Fruit fly (Drosophila melanogaster) whole organism, pupa: ENCODE data around the gene CG31457.
A peak's percentile ranks its signal among the peaks of the same experiment; 100 is the strongest.

Experiments
- CG10348 ChIP-seq: fragments of 200-800 bp; sonication (Bioruptor generic); IDR thresholded peaks from 2 replicates; pipeline ENCODE4 v1.3.6; 2022; ENCODE audit warnings: missing biosample characterization, missing genetic modification characterization
- CG12605 ChIP-seq: fragments of 200-800 bp; sonication (Bioruptor generic); IDR thresholded peaks from 2 replicates; pipeline ENCODE4 v1.3.6; 2022; ENCODE audit warnings: missing biosample characterization, missing genetic modification characterization
- CG13204 ChIP-seq: fragments of 200-800 bp; sonication (Bioruptor generic); optimal IDR thresholded peaks from 2 replicates; lab custom pipeline; 2018; ENCODE audit warnings: missing biosample characterization, mild to moderate bottlenecking, missing genetic modification characterization, moderate library complexity
- CG14655 ChIP-seq: fragments of 200-800 bp; sonication (Bioruptor generic); optimal IDR thresholded peaks from 3 replicates; lab custom pipeline; 2017; ENCODE audit warnings: mild to moderate bottlenecking, missing biosample characterization, missing genetic modification reagents, missing genetic modification characterization
- CG15710 ChIP-seq: fragments of 200-800 bp; sonication (Bioruptor generic); optimal IDR thresholded peaks from 2 replicates; lab custom pipeline; 2018; ENCODE audit warnings: missing biosample characterization, mild to moderate bottlenecking, missing genetic modification characterization, moderate library complexity
- CG17806 ChIP-seq: fragments of 200-800 bp; sonication (Bioruptor generic); optimal IDR thresholded peaks from 2 replicates; lab custom pipeline; 2018; ENCODE audit warnings: missing biosample characterization, mild to moderate bottlenecking, missing genetic modification characterization, moderate library complexity
- CG32121 ChIP-seq: fragments of 200-800 bp; sonication (Bioruptor generic); IDR thresholded peaks from 2 replicates; pipeline ENCODE4 v1.3.6; 2022; ENCODE audit warnings: missing biosample characterization, missing genetic modification characterization
- CG34367 ChIP-seq: fragments of 200-800 bp; sonication (Bioruptor generic); optimal IDR thresholded peaks from 2 replicates; lab custom pipeline; 2018; ENCODE audit warnings: missing biosample characterization, mild to moderate bottlenecking, missing genetic modification characterization
- CG4496 ChIP-seq: fragments of 200-800 bp; sonication (Bioruptor generic); IDR thresholded peaks from 3 replicates; pipeline ENCODE4 v1.3.6; 2022; ENCODE audit warnings: missing biosample characterization, missing genetic modification characterization
- CG8159 ChIP-seq: fragments of 200-800 bp; sonication (Bioruptor generic); optimal IDR thresholded peaks from 3 replicates; lab custom pipeline; 2018; ENCODE audit warnings: missing biosample characterization, mild to moderate bottlenecking, missing genetic modification characterization, moderate library complexity
- CG8301 ChIP-seq: fragments of 200-800 bp; sonication (Bioruptor generic); optimal IDR thresholded peaks from 2 replicates; lab custom pipeline; 2018; ENCODE audit warnings: missing biosample characterization, mild to moderate bottlenecking, missing genetic modification characterization
- CG9948 ChIP-seq: fragments of 200-800 bp; sonication (Bioruptor generic); optimal IDR thresholded peaks from 2 replicates; lab custom pipeline; 2018; ENCODE audit warnings: missing biosample characterization, mild to moderate bottlenecking, missing genetic modification characterization, moderate library complexity
- D1 ChIP-seq: fragments of 200-800 bp; sonication (Bioruptor generic); optimal IDR thresholded peaks from 2 replicates; lab custom pipeline; 2018; ENCODE audit warnings: missing biosample characterization, mild to moderate bottlenecking, missing genetic modification characterization, moderate library complexity
- EcR ChIP-seq: fragments of 200-800 bp; sonication (Bioruptor generic); optimal IDR thresholded peaks from 3 replicates; lab custom pipeline; 2019; ENCODE audit warnings: missing biosample characterization, missing genetic modification characterization, mild to moderate bottlenecking, moderate library complexity, missing genetic modification reagents
- Ets98B ChIP-seq: fragments of 200-800 bp; sonication (Bioruptor generic); IDR thresholded peaks from 2 replicates; pipeline ENCODE4 v1.3.6; 2022; ENCODE audit warnings: missing biosample characterization, missing genetic modification characterization
- Pif1A ChIP-seq: fragments of 200-800 bp; sonication (Bioruptor generic); optimal IDR thresholded peaks from 3 replicates; lab custom pipeline; 2016; ENCODE audit warnings: missing biosample characterization, missing genetic modification characterization
- Pif1B ChIP-seq: fragments of 200-800 bp; sonication (Bioruptor generic); optimal IDR thresholded peaks from 3 replicates; lab custom pipeline; 2016; ENCODE audit warnings: missing biosample characterization, missing genetic modification characterization
- Snoo ChIP-seq: fragments of 200-800 bp; sonication (Bioruptor generic); optimal IDR thresholded peaks from 3 replicates; lab custom pipeline; 2017; ENCODE audit warnings: missing biosample characterization, mild to moderate bottlenecking, missing genetic modification characterization, inconsistent platforms
- fd96Ca ChIP-seq: fragments of 200-800 bp; sonication (Bioruptor generic); IDR thresholded peaks from 3 replicates; pipeline ENCODE4 v1.3.6; 2022; ENCODE audit warnings: missing biosample characterization, missing genetic modification characterization
- gl ChIP-seq: fragments of 200-800 bp; sonication (Bioruptor generic); optimal IDR thresholded peaks from 2 replicates; lab custom pipeline; 2018; ENCODE audit warnings: missing biosample characterization, mild to moderate bottlenecking, missing genetic modification characterization
- rn ChIP-seq: fragments of 200-800 bp; sonication (Bioruptor generic); IDR thresholded peaks from 2 replicates; pipeline ENCODE4 v1.3.6; 2022; ENCODE audit warnings: missing biosample characterization, missing genetic modification characterization

CG31457 gene

dm6 chr3R:23112680-23113362 is 15.0 kb downstream of the CG31457 start, which contains the start of gene Cow:
Cow (minus strand) TSS chr3R:23112730.
- TF ChIP-seq Pif1A (GFP tag; lab: Kevin White, UChicago) (peak; percentile 23), CG8301 (tag; lab: Kevin White, UChicago) (peak; percentile 45), Ets98B (GFP tag; lab: Robert Waterston, UW) (peak; percentile 63), CG10348 (GFP tag; lab: Robert Waterston, UW) (no peak), D1 (tag; lab: Kevin White, UChicago) (no peak), CG17806 (peak; percentile 29), CG15710 (tag; lab: Kevin White, UChicago) (peak; percentile 56), CG12605 (GFP tag; lab: Robert Waterston, UW) (no peak), EcR (GFP tag; lab: Kevin White, UChicago) (no peak), fd96Ca (GFP tag; lab: Robert Waterston, UW) (peak; percentile 60; the same call in 1 of the 3 replicates), CG4496 (GFP tag; lab: Robert Waterston, UW) (peak; percentile 66; the same call in 2 of the 3 replicates), Snoo (tag; lab: Kevin White, UChicago) (no peak), CG13204 (GFP tag; lab: Kevin White, UChicago) (no peak), Pif1B (GFP tag; lab: Kevin White, UChicago) (peak; percentile 14), CG32121 (GFP tag; lab: Robert Waterston, UW) (0 out of 2 replicates have a peak, but pooled peaks have one; percentile 39), rn (GFP tag; lab: Robert Waterston, UW) (no peak), CG9948 (tag; lab: Kevin White, UChicago) (peak; percentile 40), CG14655 (GFP tag; lab: Kevin White, UChicago) (peak; percentile 53), CG34367 (tag; lab: Kevin White, UChicago) (peak; percentile 34), gl (no peak), CG8159 (peak; percentile 64)
- TF ChIP-seq, all 21 proteins: peak for 13

DNA sequence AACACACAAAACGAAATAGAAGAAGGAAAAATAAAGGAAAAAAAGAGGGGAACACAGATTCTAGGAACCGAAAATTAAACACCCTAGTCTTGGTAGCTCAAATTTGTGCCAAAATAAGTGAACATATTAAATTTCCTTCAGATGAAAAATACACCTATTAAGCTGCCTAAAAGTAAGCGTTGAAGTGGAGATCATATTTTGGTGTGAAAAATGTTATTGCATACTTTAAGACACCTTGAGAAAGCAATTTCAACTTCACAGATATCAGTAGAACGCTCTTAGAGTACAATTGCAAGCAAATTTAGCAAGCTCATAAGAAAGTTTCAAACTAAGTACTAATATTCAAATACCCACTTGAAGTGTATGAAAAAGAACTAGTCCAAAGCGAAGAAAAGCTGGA is 17.1 kb downstream of the CG31457 start:
- no peak for TF ChIP-seq CG13204 (GFP tag; lab: Kevin White, UChicago)
- TF ChIP-seq CG8301 (tag; lab: Kevin White, UChicago): peak; percentile 15
- no peak for TF ChIP-seq fd96Ca (GFP tag; lab: Robert Waterston, UW)
- peak; percentile 13 for TF ChIP-seq CG14655 (GFP tag; lab: Kevin White, UChicago)
- TF ChIP-seq EcR (GFP tag; lab: Kevin White, UChicago): no peak
- no peak for TF ChIP-seq CG10348 (GFP tag; lab: Robert Waterston, UW)
- no peak for TF ChIP-seq Ets98B (GFP tag; lab: Robert Waterston, UW)

dm6 chr3R:23099233-23099632 is 28.5 kb downstream of the CG31457 start, which contains the start of gene CG6738:
CG6738 (plus strand) TSS chr3R:23099533.
- TF ChIP-seq EcR (GFP tag; lab: Kevin White, UChicago): no peak
- TF ChIP-seq D1 (tag; lab: Kevin White, UChicago): no peak
- no peak for TF ChIP-seq rn (GFP tag; lab: Robert Waterston, UW)
- no peak for TF ChIP-seq CG34367 (tag; lab: Kevin White, UChicago)
- no peak for TF ChIP-seq CG12605 (GFP tag; lab: Robert Waterston, UW)
- no peak for TF ChIP-seq CG8301 (tag; lab: Kevin White, UChicago)
- no peak for TF ChIP-seq Snoo (tag; lab: Kevin White, UChicago)
- no peak for TF ChIP-seq CG13204 (GFP tag; lab: Kevin White, UChicago)
- TF ChIP-seq CG15710 (tag; lab: Kevin White, UChicago): no peak
- no peak for TF ChIP-seq CG14655 (GFP tag; lab: Kevin White, UChicago)
- no peak for TF ChIP-seq CG32121 (GFP tag; lab: Robert Waterston, UW)

DNA sequence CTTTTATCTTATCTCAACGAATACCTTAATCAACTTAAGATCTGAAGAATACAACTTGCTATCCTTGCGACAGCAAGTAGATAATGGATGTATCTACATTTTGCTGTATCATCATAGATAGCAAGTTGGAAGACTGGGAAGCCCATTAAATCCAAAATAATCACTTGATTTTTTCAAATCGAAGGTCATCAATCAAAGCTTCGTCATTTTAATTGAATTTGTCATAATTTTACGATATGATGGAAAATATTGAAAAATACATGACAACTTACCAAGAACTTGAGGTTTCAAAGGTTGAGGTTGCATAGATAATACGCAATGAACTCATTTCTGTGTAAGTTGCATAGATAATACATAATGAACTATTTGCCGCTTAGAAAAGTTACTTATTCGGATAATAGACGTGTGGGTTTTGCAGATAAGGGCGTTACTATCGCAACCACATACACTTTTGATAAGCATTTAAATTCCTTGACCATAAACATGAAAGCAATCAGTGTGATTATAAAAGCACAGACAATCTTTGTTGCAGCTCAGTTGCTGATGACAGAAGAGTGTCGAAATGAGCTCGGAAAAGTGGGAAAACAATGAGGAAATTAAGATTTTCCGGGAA is 30.5 kb downstream of the CG31457 start, which contains the start of gene CG6733:
CG6733 (plus strand) TSS at position 532 of the 613 bp plus-strand sequence.
- no peak for TF ChIP-seq CG9948 (tag; lab: Kevin White, UChicago)
- TF ChIP-seq CG4496 (GFP tag; lab: Robert Waterston, UW): no peak
- no peak for TF ChIP-seq CG15710 (tag; lab: Kevin White, UChicago)
- no peak for TF ChIP-seq CG12605 (GFP tag; lab: Robert Waterston, UW)
- no peak for TF ChIP-seq rn (GFP tag; lab: Robert Waterston, UW)

DNA sequence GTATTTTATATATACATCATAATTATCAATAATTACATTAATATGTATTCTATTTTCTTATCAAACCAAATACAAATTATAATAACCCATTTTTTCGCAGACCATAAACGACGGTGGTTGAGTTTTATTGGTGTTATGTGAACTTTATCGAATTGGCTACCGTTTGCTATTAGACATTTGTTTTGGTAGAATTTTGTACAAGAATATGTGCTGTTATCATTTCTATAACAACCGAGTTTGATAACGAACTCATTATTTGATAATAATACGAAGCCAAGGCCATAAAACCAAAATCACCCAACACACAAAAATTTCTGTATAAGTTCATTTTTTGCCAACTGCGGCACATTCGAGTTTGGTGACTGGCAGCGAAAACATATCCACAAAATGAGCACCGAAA is 32.4 kb downstream of the CG31457 start, which contains the start of gene CG17109:
CG17109 (plus strand) TSS at position 345 of the 400 bp plus-strand sequence.
- no peak for TF ChIP-seq CG8301 (tag; lab: Kevin White, UChicago)
- no peak for TF ChIP-seq Ets98B (GFP tag; lab: Robert Waterston, UW)
- no peak for TF ChIP-seq CG14655 (GFP tag; lab: Kevin White, UChicago)
- TF ChIP-seq rn (GFP tag; lab: Robert Waterston, UW): no peak
- no peak for TF ChIP-seq CG10348 (GFP tag; lab: Robert Waterston, UW)
- no peak for TF ChIP-seq Pif1B (GFP tag; lab: Kevin White, UChicago)
- no peak for TF ChIP-seq CG32121 (GFP tag; lab: Robert Waterston, UW)
- no peak for TF ChIP-seq EcR (GFP tag; lab: Kevin White, UChicago)
- no peak for TF ChIP-seq gl
- no peak for TF ChIP-seq CG15710 (tag; lab: Kevin White, UChicago)
- TF ChIP-seq Pif1A (GFP tag; lab: Kevin White, UChicago): no peak
- TF ChIP-seq CG12605 (GFP tag; lab: Robert Waterston, UW): no peak
- no peak for TF ChIP-seq CG4496 (GFP tag; lab: Robert Waterston, UW)
- TF ChIP-seq CG13204 (GFP tag; lab: Kevin White, UChicago): no peak
- TF ChIP-seq D1 (tag; lab: Kevin White, UChicago): no peak
- no peak for TF ChIP-seq fd96Ca (GFP tag; lab: Robert Waterston, UW)
- TF ChIP-seq, all 21 proteins: peak for 0
